Fruit fly (Drosophila melanogaster) whole organism, wandering third instar larva: ENCODE data around the gene MAGE.

Experiments used
- Abd-B ChIP-seq: fragments of >200 bp; optimal IDR thresholded peaks from 2 replicates; lab custom pipeline; 2017; ENCODE audit warnings: missing biosample characterization, missing genetic modification characterization
- CG32264 ChIP-seq: fragments of 200-800 bp; sonication (Bioruptor generic); optimal IDR thresholded peaks from 2 replicates; lab custom pipeline; 2016; ENCODE audit warnings: missing biosample characterization, missing genetic modification characterization
- CG9705 ChIP-seq: fragments of 200-800 bp; sonication (Bioruptor generic); optimal IDR thresholded peaks from 2 replicates; lab custom pipeline; 2018; ENCODE audit warnings: missing biosample characterization, mild to moderate bottlenecking, missing genetic modification characterization
- CrebA ChIP-seq: fragments of 200-800 bp; sonication (Bioruptor generic); optimal IDR thresholded peaks from 2 replicates; lab custom pipeline; 2016; ENCODE audit warnings: missing biosample characterization, mild to moderate bottlenecking, missing genetic modification characterization, borderline replicate concordance
- Dfd ChIP-seq: fragments of >200 bp; optimal IDR thresholded peaks from 2 replicates; lab custom pipeline; 2017; ENCODE audit warnings: missing biosample characterization, missing genetic modification characterization
- Dif ChIP-seq: fragments of 200-275, 200-300 bp; sonication (Bioruptor generic); optimal IDR thresholded peaks from 2 replicates; lab custom pipeline; 2018; ENCODE audit warnings: missing biosample characterization, missing genetic modification characterization; ENCODE audit not compliant: partially characterized antibody
- GATAd ChIP-seq: sonication (Bioruptor generic); optimal IDR thresholded peaks from 2 replicates; lab custom pipeline; 2016; ENCODE audit warnings: missing biosample characterization, missing genetic modification characterization
- HLH106 ChIP-seq: fragments of 200-800 bp; optimal IDR thresholded peaks from 3 replicates; lab custom pipeline; 2019; ENCODE audit warnings: missing biosample characterization, mild to moderate bottlenecking, missing genetic modification characterization, moderate library complexity
- Hnf4 ChIP-seq: fragments of 200-800 bp; sonication (Bioruptor generic); optimal IDR thresholded peaks from 2 replicates; lab custom pipeline; 2016; ENCODE audit warnings: missing biosample characterization, mild to moderate bottlenecking, missing genetic modification characterization
- Hr78 ChIP-seq: fragments of >200 bp; optimal IDR thresholded peaks from 2 replicates; lab custom pipeline; 2017; ENCODE audit warnings: missing biosample characterization, missing genetic modification characterization
- Hr83 ChIP-seq: fragments of 200-300 bp; sonication (Bioruptor generic); optimal IDR thresholded peaks from 2 replicates; lab custom pipeline; 2016; ENCODE audit warnings: missing biosample characterization, mild to moderate bottlenecking, missing genetic modification characterization, moderate library complexity; ENCODE audit not compliant: poor library complexity, severe bottlenecking
- Jra ChIP-seq: sonication (Bioruptor generic); optimal IDR thresholded peaks from 2 replicates; lab custom pipeline; 2016; ENCODE audit warnings: missing biosample characterization, missing genetic modification characterization
- Mio ChIP-seq: sonication (Bioruptor generic); optimal IDR thresholded peaks from 2 replicates; lab custom pipeline; 2016; ENCODE audit warnings: missing biosample characterization, missing genetic modification characterization
- Myc ChIP-seq: fragments of >200 bp; optimal IDR thresholded peaks from 2 replicates; lab custom pipeline; 2017
- N ChIP-seq: fragments of >200 bp; optimal IDR thresholded peaks from 2 replicates; lab custom pipeline; 2018; ENCODE audit warnings: missing biosample characterization, missing external identifiers, missing genetic modification characterization
- OdsH ChIP-seq: fragments of 200-800 bp; sonication (Bioruptor generic); optimal IDR thresholded peaks from 2 replicates; lab custom pipeline; 2016; ENCODE audit warnings: missing biosample characterization, mild to moderate bottlenecking, missing genetic modification characterization
- Rel ChIP-seq, 2 experiments: fragments of 200-800 bp; sonication (Bioruptor generic) in 1 of 2; optimal IDR thresholded peaks; 2 replicates in 1 of 2; 3 replicates in 1 of 2; lab custom pipeline; 2016 to 2019; ENCODE audit warnings: mild to moderate bottlenecking in 2 of 2, missing biosample characterization in 2 of 2, missing genetic modification characterization in 2 of 2, moderate library complexity in 1 of 2
- Sp1 ChIP-seq: fragments of 200-800 bp; sonication (Bioruptor generic); optimal IDR thresholded peaks from 3 replicates; lab custom pipeline; 2019; ENCODE audit warnings: missing biosample characterization, mild to moderate bottlenecking, missing genetic modification characterization, moderate library complexity
- Vsx2 ChIP-seq: fragments of 200-300, 225-300 bp; sonication (Bioruptor generic); optimal IDR thresholded peaks from 2 replicates; lab custom pipeline; 2018; ENCODE audit warnings: missing biosample characterization, missing genetic modification characterization; ENCODE audit not compliant: partially characterized antibody
- br ChIP-seq: fragments of 200-800 bp; sonication (Bioruptor generic); optimal IDR thresholded peaks from 2 replicates; lab custom pipeline; 2016; ENCODE audit warnings: missing biosample characterization, missing genetic modification characterization
- brk ChIP-seq: fragments of 200-800 bp; sonication (Bioruptor generic); optimal IDR thresholded peaks from 2 replicates; lab custom pipeline; 2016; ENCODE audit warnings: missing biosample characterization, mild to moderate bottlenecking, missing genetic modification characterization
- dl ChIP-seq, 2 experiments: fragments of 175-275, 200-275 bp in 1 of 2; fragments of 200-275 bp in 1 of 2; sonication (Bioruptor generic); optimal IDR thresholded peaks; lab custom pipeline; 2018; ENCODE audit warnings: mild to moderate bottlenecking in 2 of 2, missing biosample characterization in 2 of 2, missing genetic modification characterization in 2 of 2, moderate library complexity in 2 of 2; ENCODE audit not compliant: partially characterized antibody in 2 of 2, insufficient read depth in 1 of 2
- dmrt93B ChIP-seq: fragments of 200-800 bp; sonication (Bioruptor generic); optimal IDR thresholded peaks from 2 replicates; lab custom pipeline; 2018; ENCODE audit warnings: missing biosample characterization, mild to moderate bottlenecking, missing genetic modification characterization
- dsf ChIP-seq: sonication (Bioruptor generic); optimal IDR thresholded peaks from 2 replicates; lab custom pipeline; 2016; ENCODE audit warnings: missing biosample characterization, missing genetic modification characterization, borderline replicate concordance
- ey ChIP-seq: fragments of 200-800 bp; sonication (Bioruptor generic); optimal IDR thresholded peaks from 2 replicates; lab custom pipeline; 2016; ENCODE audit warnings: missing biosample characterization, missing genetic modification characterization
- foxo ChIP-seq, 2 experiments: fragments of 200-800 bp; sonication (Bioruptor generic); optimal IDR thresholded peaks; 2 replicates in 1 of 2; 3 replicates in 1 of 2; lab custom pipeline; 2016 to 2017; ENCODE audit warnings: missing biosample characterization in 2 of 2, missing genetic modification characterization in 2 of 2
- fru ChIP-seq: fragments of 200-800 bp; sonication (Bioruptor generic); optimal IDR thresholded peaks from 3 replicates; lab custom pipeline; 2016; ENCODE audit warnings: missing biosample characterization, mild to moderate bottlenecking, missing genetic modification characterization
- h ChIP-seq: fragments of 200-800 bp; sonication (Bioruptor generic); optimal IDR thresholded peaks from 3 replicates; lab custom pipeline; 2016; ENCODE audit warnings: missing biosample characterization, mild to moderate bottlenecking, missing genetic modification characterization
- jim ChIP-seq: fragments of 175-275, 200-325 bp; sonication (Bioruptor generic); optimal IDR thresholded peaks from 2 replicates; lab custom pipeline; 2016; ENCODE audit warnings: missing biosample characterization, mild to moderate bottlenecking, missing genetic modification characterization
- lola ChIP-seq: fragments of >200 bp; optimal IDR thresholded peaks from 2 replicates; lab custom pipeline; 2017; ENCODE audit warnings: missing biosample characterization, missing genetic modification characterization
- pan ChIP-seq: fragments of >200 bp; optimal IDR thresholded peaks from 2 replicates; lab custom pipeline; 2017
- psq ChIP-seq: fragments of 200-800 bp; sonication (Bioruptor generic); optimal IDR thresholded peaks from 3 replicates; lab custom pipeline; 2017; ENCODE audit warnings: missing biosample characterization, mild to moderate bottlenecking, missing genetic modification characterization, moderate library complexity
- rgr ChIP-seq: fragments of 200-800 bp; sonication (Bioruptor generic); optimal IDR thresholded peaks from 3 replicates; lab custom pipeline; 2016; ENCODE audit warnings: missing biosample characterization, mild to moderate bottlenecking, missing genetic modification characterization
- sage ChIP-seq: fragments of 200-800 bp; sonication (Bioruptor generic); optimal IDR thresholded peaks from 2 replicates; lab custom pipeline; 2016; ENCODE audit warnings: missing biosample characterization, mild to moderate bottlenecking, missing genetic modification characterization
- sv ChIP-seq: fragments of 200-800 bp; sonication (Bioruptor generic); optimal IDR thresholded peaks from 3 replicates; lab custom pipeline; 2016; ENCODE audit warnings: missing biosample characterization, missing genetic modification characterization
- tai ChIP-seq: sonication (Bioruptor generic); optimal IDR thresholded peaks from 2 replicates; lab custom pipeline; 2016; ENCODE audit warnings: missing biosample characterization, missing genetic modification characterization
- usp ChIP-seq: fragments of >200 bp; optimal IDR thresholded peaks from 2 replicates; lab custom pipeline; 2017; ENCODE audit warnings: missing biosample characterization, missing genetic modification characterization
- woc ChIP-seq: sonication (Bioruptor generic); optimal IDR thresholded peaks from 2 replicates; lab custom pipeline; 2016; ENCODE audit warnings: missing biosample characterization, mild to moderate bottlenecking, missing genetic modification characterization

Gene MAGE

dm6 chr3R:7172978-7173377 is 18.0 kb upstream of the MAGE start:
- TF ChIP-seq dl (GFP tag; optimal IDR thresholded peaks at IDR 0.05; lab: Kevin White, UChicago; ENCODE audit: insufficient read depth in 1 of 2, partially characterized antibody in 2 of 2), result no peak
- TF ChIP-seq CG9705 (GFP tag; lab: Kevin White, UChicago), result no peak
- TF ChIP-seq h (GFP tag; lab: Kevin White, UChicago), result no peak
- peak; percentile 39 for TF ChIP-seq Vsx2
- peak; percentile 13 for TF ChIP-seq psq (GFP tag; lab: Kevin White, UChicago)
- peak; percentile 12 for TF ChIP-seq brk (GFP tag; lab: Kevin White, UChicago)
- no peak for TF ChIP-seq OdsH (GFP tag; lab: Kevin White, UChicago)
- TF ChIP-seq, all 38 proteins: peak for 3

dm6 chr3R:7171384-7172099 is 16.6 kb upstream of the MAGE start:
- TF ChIP-seq dl (GFP tag; optimal IDR thresholded peaks at IDR 0.05; lab: Kevin White, UChicago; ENCODE audit: insufficient read depth in 1 of 2, partially characterized antibody in 2 of 2) (no peak), CrebA (no peak), CG32264 (no peak), Rel (GFP tag; optimal IDR thresholded peaks at IDR 0.05; lab: Kevin White, UChicago) (no peak), Rel (tag; optimal IDR thresholded peaks at IDR 0.05; lab: Kevin White, UChicago) (no peak), Jra (GFP tag; lab: Kevin White, UChicago) (no peak), Sp1 (GFP tag; lab: Kevin White, UChicago) (peak; percentile 37), OdsH (GFP tag; lab: Kevin White, UChicago) (peak; percentile 31), Vsx2 (no peak), sage (GFP tag; lab: Kevin White, UChicago) (no peak), ey (GFP tag; lab: Kevin White, UChicago) (peak; percentile 21), jim (GFP tag; lab: Kevin White, UChicago) (no peak), brk (GFP tag; lab: Kevin White, UChicago) (no peak), GATAd (GFP tag; lab: Kevin White, UChicago) (no peak), h (GFP tag; lab: Kevin White, UChicago) (peak; percentile 41), Dfd (GFP tag; lab: Kevin White, UChicago) (no peak), pan (lab: Kevin White, UChicago) (no peak), Abd-B (GFP tag; lab: Kevin White, UChicago) (no peak), lola (GFP tag; lab: Kevin White, UChicago) (no peak), rgr (GFP tag; lab: Kevin White, UChicago) (no peak), Dif (GFP tag; lab: Kevin White, UChicago) (no peak), Hnf4 (GFP tag; lab: Kevin White, UChicago) (no peak), foxo (GFP tag; optimal IDR thresholded peaks at IDR 0.05; lab: Kevin White, UChicago) (peak in 1 of 2 experiments; percentile 42), HLH106 (no peak), fru (GFP tag; lab: Kevin White, UChicago) (peak; percentile 47), dmrt93B (GFP tag; lab: Kevin White, UChicago) (no peak), CG9705 (GFP tag; lab: Kevin White, UChicago) (no peak), tai (GFP tag; lab: Kevin White, UChicago) (no peak), woc (peak; percentile 57), br (GFP tag; lab: Kevin White, UChicago) (no peak), Mio (GFP tag; lab: Kevin White, UChicago) (no peak), psq (GFP tag; lab: Kevin White, UChicago) (peak; percentile 10), N (no peak), Hr83 (GFP tag; lab: Kevin White, UChicago) (no peak), dsf (GFP tag; lab: Kevin White, UChicago) (no peak), Hr78 (no peak), Myc (lab: Kevin White, UChicago) (no peak), sv (GFP tag; lab: Kevin White, UChicago) (no peak), usp (GFP tag; lab: Kevin White, UChicago) (no peak)
